Worm (Caenorhabditis elegans) whole organism, early embryonic: ENCODE data around the gene glb-17.

Experiments
- B0310.2 ChIP-seq: sonication (generic microtip); optimal IDR thresholded peaks from 2 replicates; lab custom pipeline; 2016; ENCODE audit warnings: mild to moderate bottlenecking, missing genetic modification characterization, missing compliant biosample characterization
- F13C5.2 ChIP-seq: sonication (generic microtip); optimal IDR thresholded peaks from 2 replicates; lab custom pipeline; 2017; ENCODE audit warnings: mild to moderate bottlenecking, missing genetic modification characterization, inconsistent platforms, missing compliant biosample characterization
- aly-1 ChIP-seq: sonication (generic microtip); optimal IDR thresholded peaks from 2 replicates; lab custom pipeline; 2016; ENCODE audit warnings: missing genetic modification characterization, missing compliant biosample characterization
- ama-1 ChIP-seq: fragments of 150-350 bp; optimal IDR thresholded peaks from 2 replicates; lab custom pipeline; 2014
- ceh-13 ChIP-seq: fragments of 200-800 bp; sonication (Bioruptor generic); optimal IDR thresholded peaks from 2 replicates; lab custom pipeline; 2018; ENCODE audit warnings: mild to moderate bottlenecking, missing genetic modification characterization, missing compliant biosample characterization
- ceh-36 ChIP-seq: sonication (generic microtip); optimal IDR thresholded peaks from 2 replicates; lab custom pipeline; 2016; ENCODE audit warnings: missing genetic modification characterization, inconsistent platforms, missing compliant biosample characterization
- ets-7 ChIP-seq: sonication (generic microtip); optimal IDR thresholded peaks from 2 replicates; lab custom pipeline; 2016; ENCODE audit warnings: missing genotype, missing genetic modification characterization, missing compliant biosample characterization
- flt-1 ChIP-seq: fragments of 200-800 bp; sonication (Bioruptor generic); IDR thresholded peaks from 2 replicates; pipeline ENCODE4 v1.3.6; 2022; ENCODE audit warnings: missing genetic modification characterization, missing compliant biosample characterization
- hmbx-1 ChIP-seq: sonication (generic microtip); optimal IDR thresholded peaks from 2 replicates; lab custom pipeline; 2016; ENCODE audit warnings: mild to moderate bottlenecking, missing genetic modification characterization, missing compliant biosample characterization
- hmg-4 ChIP-seq: fragments of 200-800 bp; sonication (Bioruptor generic); optimal IDR thresholded peaks from 2 replicates; lab custom pipeline; 2018; ENCODE audit warnings: mild to moderate bottlenecking, missing genetic modification characterization, missing compliant biosample characterization
- hnd-1 ChIP-seq: sonication (generic microtip); optimal IDR thresholded peaks from 2 replicates; lab custom pipeline; 2016; ENCODE audit warnings: missing genetic modification characterization, missing compliant biosample characterization
- pes-1 ChIP-seq: fragments of 200-800 bp; sonication (Bioruptor generic); IDR thresholded peaks from 2 replicates; pipeline ENCODE4 v1.3.6; 2022; ENCODE audit warnings: missing genetic modification reagents, missing genetic modification characterization, missing compliant biosample characterization
- scrt-1 ChIP-seq: fragments of 200-800 bp; sonication (Bioruptor generic); IDR thresholded peaks from 2 replicates; pipeline ENCODE4 v1.3.6; 2022; ENCODE audit warnings: missing genetic modification characterization, missing compliant biosample characterization
- sea-1 ChIP-seq: fragments of 200-800 bp; sonication (Bioruptor generic); conservative IDR thresholded peaks from 2 replicates; pipeline ENCODE4 v1.3.6; 2022; ENCODE audit warnings: missing genetic modification characterization, missing compliant biosample characterization
- tbx-11 ChIP-seq: fragments of 200-800 bp; sonication (Bioruptor generic); IDR thresholded peaks from 2 replicates; pipeline ENCODE4 v1.3.6; 2022; ENCODE audit warnings: missing genetic modification characterization, missing compliant biosample characterization
- tbx-37 ChIP-seq: fragments of 200-800 bp; sonication (Bioruptor generic); conservative IDR thresholded peaks from 2 replicates; pipeline ENCODE4 v1.3.6; 2022; ENCODE audit warnings: missing genetic modification reagents, missing genetic modification characterization, missing compliant biosample characterization
- tra-4 ChIP-seq: sonication (generic microtip); optimal IDR thresholded peaks from 2 replicates; lab custom pipeline; 2017; ENCODE audit warnings: missing genetic modification characterization, missing compliant biosample characterization

glb-17 gene

DNA sequence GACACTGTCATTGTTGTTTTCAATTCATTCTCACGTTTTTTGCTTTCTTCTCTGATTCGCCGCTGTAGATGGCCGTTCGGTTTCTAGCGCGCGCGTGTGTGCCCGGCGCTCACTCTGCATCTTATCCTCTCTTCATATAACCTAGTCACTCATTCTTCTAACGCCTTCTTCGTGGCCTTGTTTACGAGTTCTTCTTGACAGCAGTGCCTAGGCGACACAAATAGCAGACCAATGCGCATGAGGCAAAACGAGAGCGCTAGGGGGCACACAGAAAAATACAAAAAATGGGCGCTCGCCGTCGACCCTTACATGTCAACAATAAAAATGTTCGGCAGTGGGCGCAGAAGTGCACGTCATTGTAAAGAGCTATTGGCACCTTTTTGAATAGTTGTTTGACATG lies 25.7 kb downstream of the glb-17 start:
- TF ChIP-seq F13C5.2 (tag; lab: Kevin White, UChicago) (peak; percentile 15), ceh-13 (GFP tag; lab: Kevin White, UChicago) (no peak), scrt-1 (GFP tag; lab: Robert Waterston, UW) (no peak), pes-1 (GFP tag; lab: Robert Waterston, UW) (no peak)

ce11 chrX:9550519-9550918 lies 26.3 kb downstream of the glb-17 start:
- TF ChIP-seq ets-7 (no peak), sea-1 (GFP tag; lab: Robert Waterston, UW) (no peak), tbx-11 (GFP tag; lab: Robert Waterston, UW) (no peak), hmg-4 (GFP tag; lab: Kevin White, UChicago) (no peak), hmbx-1 (no peak)

DNA sequence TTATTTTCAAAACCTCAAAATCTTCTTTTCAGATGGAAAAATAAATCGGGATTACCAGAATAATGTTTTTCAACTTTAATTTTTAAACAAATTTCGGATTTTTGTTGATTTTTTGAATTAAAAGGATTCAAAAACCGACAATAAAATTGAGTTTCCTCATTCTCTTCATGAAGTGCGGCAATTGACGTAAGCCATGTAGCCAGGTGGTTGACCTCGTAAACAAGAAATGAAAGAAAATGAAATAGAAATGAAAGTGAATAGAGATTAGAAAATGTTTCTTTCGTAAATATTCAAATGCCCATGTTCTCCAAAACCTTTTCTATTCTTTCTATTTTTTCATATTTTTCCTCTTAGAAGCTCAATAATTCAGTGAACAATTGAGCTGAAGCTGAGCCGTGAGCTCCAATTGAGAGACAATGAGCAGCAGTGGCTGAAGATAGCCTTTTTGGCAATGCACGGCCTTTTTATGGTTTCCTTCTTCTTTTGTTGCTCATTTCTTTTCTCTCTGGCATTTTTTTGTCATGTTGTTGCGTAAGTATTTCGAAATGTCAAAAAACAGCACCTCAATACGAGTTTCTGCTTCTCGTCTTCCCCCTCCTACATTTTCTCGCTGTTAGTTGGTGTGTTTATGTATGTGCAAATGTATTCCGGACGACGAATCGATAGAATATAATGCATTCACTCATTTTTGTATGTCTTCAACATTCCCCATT lies 27.0 kb downstream of the glb-17 start:
- TF ChIP-seq aly-1 (tag; lab: Kevin White, UChicago) (no peak), tbx-37 (GFP tag; lab: Robert Waterston, UW) (no peak), hmbx-1 (no peak), F13C5.2 (tag; lab: Kevin White, UChicago) (no peak), pes-1 (GFP tag; lab: Robert Waterston, UW) (no peak), B0310.2 (no peak), ceh-36 (no peak), ceh-13 (GFP tag; lab: Kevin White, UChicago) (no peak), sea-1 (GFP tag; lab: Robert Waterston, UW) (no peak), scrt-1 (GFP tag; lab: Robert Waterston, UW) (no peak), ets-7 (no peak), tra-4 (tag; lab: Kevin White, UChicago) (no peak), ama-1 (lab: Kevin White, UChicago) (no peak), flt-1 (no peak), hnd-1 (tag; lab: Kevin White, UChicago) (no peak), tbx-11 (GFP tag; lab: Robert Waterston, UW) (no peak), hmg-4 (GFP tag; lab: Kevin White, UChicago) (no peak)

DNA sequence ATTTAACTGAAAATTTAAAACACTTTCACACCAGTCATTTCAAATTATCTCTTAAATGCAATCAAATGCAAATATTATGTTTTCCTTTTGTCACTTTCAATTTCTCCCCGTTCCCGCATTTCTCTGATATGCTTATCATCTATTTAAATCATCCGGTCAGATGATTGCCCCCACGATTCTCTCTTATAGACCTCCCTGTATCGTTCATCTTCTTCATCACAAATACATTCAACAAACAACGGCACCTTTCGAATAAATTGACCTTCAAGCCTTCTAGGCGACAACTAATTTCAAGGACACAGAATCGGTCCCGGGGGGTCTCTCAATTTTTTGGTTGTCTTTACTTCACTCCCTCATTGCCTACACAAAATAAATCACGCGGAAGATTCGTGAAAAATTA lies 27.9 kb downstream of the glb-17 start:
- no peak for TF ChIP-seq tbx-37 (GFP tag; lab: Robert Waterston, UW)
- TF ChIP-seq flt-1 = no peak
- no peak for TF ChIP-seq hnd-1 (tag; lab: Kevin White, UChicago)
- TF ChIP-seq F13C5.2 (tag; lab: Kevin White, UChicago) = no peak

ce11 chrX:9548011-9548795 lies 28.6 kb downstream of the glb-17 start:
- TF ChIP-seq tra-4 (tag; lab: Kevin White, UChicago) = no peak
- TF ChIP-seq pes-1 (GFP tag; lab: Robert Waterston, UW) = no peak
- TF ChIP-seq aly-1 (tag; lab: Kevin White, UChicago) = no peak
- TF ChIP-seq hnd-1 (tag; lab: Kevin White, UChicago) = no peak

DNA sequence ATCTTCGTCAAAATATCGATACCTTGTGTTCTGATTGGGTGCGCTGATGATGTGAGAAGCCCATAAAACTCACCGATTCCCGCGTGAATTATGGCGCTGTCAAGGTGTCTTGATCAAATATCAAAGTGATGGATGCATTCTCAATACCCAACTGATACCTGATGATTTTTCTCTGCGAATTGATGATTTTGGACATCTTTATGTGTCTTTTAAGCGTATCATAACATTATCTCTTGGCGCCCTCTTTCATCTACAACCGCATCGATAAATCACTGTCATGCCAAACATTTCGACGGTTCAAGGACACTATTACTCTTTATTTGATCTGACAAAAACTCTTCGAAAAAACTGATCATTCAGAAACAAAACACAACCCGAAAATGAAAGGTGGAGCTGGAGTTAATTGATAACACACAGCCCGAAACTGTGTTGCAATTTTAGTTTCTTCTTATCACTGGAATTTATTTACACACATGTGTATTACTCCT lies 29.5 kb downstream of the glb-17 start:
- TF ChIP-seq ceh-36 (no peak), tbx-11 (GFP tag; lab: Robert Waterston, UW) (no peak)

- TF ChIP-seq B0310.2 = no peak
- no peak for TF ChIP-seq scrt-1 (GFP tag; lab: Robert Waterston, UW)
- no peak for TF ChIP-seq tbx-37 (GFP tag; lab: Robert Waterston, UW)
- no peak for TF ChIP-seq hmbx-1
- no peak for TF ChIP-seq flt-1
- TF ChIP-seq ceh-13 (GFP tag; lab: Kevin White, UChicago) = no peak
These were observed 30.2 kb downstream of the glb-17 start for ce11 chrX:9546640-9547039.

DNA sequence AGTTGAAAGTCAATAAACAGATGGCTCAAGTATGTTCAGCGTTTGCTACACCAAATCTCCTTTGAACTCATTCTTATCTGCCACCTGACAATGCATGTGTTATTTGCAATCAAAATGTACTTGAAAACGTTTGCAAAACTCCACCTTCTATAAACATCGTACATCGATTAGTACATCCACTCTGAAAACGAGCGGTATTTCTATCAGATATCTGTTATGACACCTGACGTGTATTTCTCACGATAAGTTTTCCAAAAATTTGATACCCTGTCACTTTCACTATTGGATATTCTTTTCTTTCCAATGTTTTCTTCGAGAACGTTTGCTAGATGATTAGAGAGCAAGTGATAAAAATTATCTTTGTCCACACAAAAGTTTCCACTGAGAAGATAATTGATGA lies 32.4 kb downstream of the glb-17 start:
- TF ChIP-seq B0310.2 = no peak

- TF ChIP-seq pes-1 (GFP tag; lab: Robert Waterston, UW) = no peak
- no peak for TF ChIP-seq tra-4 (tag; lab: Kevin White, UChicago)
These were observed 33.5 kb downstream of the glb-17 start, which contains the start of gene F49E2.5 for ce11 chrX:9543352-9543751. Gene F49E2.5 (plus strand): TSS chrX:9543652.
